Fruit fly (Drosophila melanogaster): Measurements from ENCODE around the gene Nup58.

Nup58 gene

dm6 chr3R:19671223-19671991 is 26.6 kb downstream of the Nup58 start, which contains the start of gene Naam (continued):
- TF ChIP-seq chinmo (GFP tag; IDR thresholded peaks at IDR 0.05; ENCODE audit: partially characterized antibody) = 0 out of 4 replicates have a peak, but pooled peaks have one; percentile 25
- peak; percentile 74 for TF ChIP-seq Camta (GFP tag; optimal IDR thresholded peaks at IDR 0.05)
- peak; percentile 94 for TF ChIP-seq vvl (GFP tag; IDR thresholded peaks at IDR 0.05)
- peak in 1 of 2 experiments; percentile 61 for TF ChIP-seq crp (GFP tag; optimal IDR thresholded peaks at IDR 0.05)
- TF ChIP-seq lab (GFP tag; optimal IDR thresholded peaks at IDR 0.05) = peak; percentile 93
- peak; percentile 82 for TF ChIP-seq CG30403 (GFP tag; optimal IDR thresholded peaks at IDR 0.05)
- TF ChIP-seq p53 (GFP tag; optimal IDR thresholded peaks at IDR 0.05) = peak; percentile 55
- no peak for TF ChIP-seq Dp (GFP tag; optimal IDR thresholded peaks at IDR 0.05)
- TF ChIP-seq ash1 (GFP tag; optimal IDR thresholded peaks at IDR 0.05) = no peak

- TF ChIP-seq hb (GFP tag; IDR thresholded peaks at IDR 0.05; ENCODE audit: partially characterized antibody) (0 out of 3 replicates have a peak, but pooled peaks have one; percentile 55), sna (GFP tag; IDR thresholded peaks at IDR 0.05; ENCODE audit: partially characterized antibody) (peak; percentile 32; the same call in 1 of the 2 replicates), CG16813 (GFP tag; IDR thresholded peaks at IDR 0.05; ENCODE audit: partially characterized antibody) (peak; percentile 75), amos (GFP tag; IDR thresholded peaks at IDR 0.05; ENCODE audit: partially characterized antibody) (peak; percentile 71; the same call in 1 of the 2 replicates), en (GFP tag; optimal IDR thresholded peaks at IDR 0.05) (no peak), cg (GFP tag; optimal IDR thresholded peaks at IDR 0.05) (no peak), tup (GFP tag; optimal IDR thresholded peaks at IDR 0.05) (no peak), CG3281 (GFP tag; optimal IDR thresholded peaks at IDR 0.05) (no peak), Bdp1 (GFP tag; optimal IDR thresholded peaks at IDR 0.05) (peak; percentile 97), vnd (GFP tag; IDR thresholded peaks at IDR 0.05; ENCODE audit: partially characterized antibody) (0 out of 3 replicates have a peak, but pooled peaks have one; percentile 30), bbx (GFP tag; IDR thresholded peaks at IDR 0.05; ENCODE audit: partially characterized antibody) (0 out of 2 replicates have a peak, but pooled peaks have one; percentile 44), Tbp (GFP tag; optimal IDR thresholded peaks at IDR 0.05) (no peak), CG12104 (GFP tag; optimal IDR thresholded peaks at IDR 0.05) (peak; percentile 16), CG34224 (GFP tag; IDR thresholded peaks at IDR 0.05; ENCODE audit: partially characterized antibody) (no peak), ato (GFP tag; IDR thresholded peaks at IDR 0.05; ENCODE audit: partially characterized antibody) (peak; percentile 50; the same call in 1 of the 2 replicates), CHES-1-like (GFP tag; optimal IDR thresholded peaks at IDR 0.05) (no peak), CG6791 (GFP tag; IDR thresholded peaks at IDR 0.05; ENCODE audit: partially characterized antibody) (peak; percentile 37; the same call in 1 of the 3 replicates), HLH4C (GFP tag; IDR thresholded peaks at IDR 0.05; ENCODE audit: partially characterized antibody) (peak; percentile 55; the same call in 2 of the 3 replicates), Bgb (GFP tag; IDR thresholded peaks at IDR 0.05; ENCODE audit: partially characterized antibody) (peak; percentile 77), twi (tag; optimal IDR thresholded peaks at IDR 0.05) (no peak), tna (GFP tag; IDR thresholded peaks at IDR 0.05; ENCODE audit: partially characterized antibody) (peak; percentile 58; the same call in 1 of the 2 replicates), bsh (GFP tag; optimal IDR thresholded peaks at IDR 0.05) (no peak), Dad (GFP tag; optimal IDR thresholded peaks at IDR 0.05) (no peak), Scr (GFP tag; IDR thresholded peaks at IDR 0.05; ENCODE audit: partially characterized antibody) (peak; percentile 59), CG14860 (GFP tag; IDR thresholded peaks at IDR 0.05; ENCODE audit: partially characterized antibody) (0 out of 3 replicates have a peak, but pooled peaks have one; percentile 32), CG3995 (GFP tag; optimal IDR thresholded peaks at IDR 0.05) (no peak), CG42726 (GFP tag; IDR thresholded peaks at IDR 0.05; ENCODE audit: partially characterized antibody) (peak; percentile 58; the same call in 1 of the 2 replicates), mld (GFP tag; IDR thresholded peaks at IDR 0.05; ENCODE audit: partially characterized antibody) (peak; percentile 75; the same call in 2 of the 3 replicates), hbn (GFP tag; IDR thresholded peaks at IDR 0.05; ENCODE audit: partially characterized antibody) (no peak), CG13287 (GFP tag; IDR thresholded peaks at IDR 0.05; ENCODE audit: partially characterized antibody) (0 out of 2 replicates have a peak, but pooled peaks have one; percentile 3), Opbp (GFP tag; IDR thresholded peaks at IDR 0.05; ENCODE audit: partially characterized antibody) (peak; percentile 76; the same call in 2 of the 3 replicates), MESR4 (GFP tag; optimal IDR thresholded peaks at IDR 0.05) (no peak), knrl (GFP tag; IDR thresholded peaks at IDR 0.05; ENCODE audit: partially characterized antibody) (peak; percentile 38; the same call in 1 of the 3 replicates)
Observed at dm6 chr3R:19672136-19672535, 27.3 kb downstream of the Nup58 start.
